Worm (Caenorhabditis elegans): ENCODE results near the gene myrf-2.

- no peak for TF ChIP-seq Y79H2A.3 (GFP tag; conservative IDR thresholded peaks at IDR 0.05)
- TF ChIP-seq nhr-120 (GFP tag; IDR thresholded peaks at IDR 0.05) = no peak
- no peak for TF ChIP-seq nhr-27 (tag; optimal IDR thresholded peaks at IDR 0.05)
- TF ChIP-seq F33H1.4 (GFP tag; IDR thresholded peaks at IDR 0.05) = no peak
- TF ChIP-seq unc-62 (GFP tag; optimal IDR thresholded peaks at IDR 0.05) = no peak
Observed at ce11 chrX:10148235-10148872, 45.8 kb downstream of the myrf-2 start.

Measured in whole organism, young adult.